Worm (Caenorhabditis elegans) whole organism, L3 larva: ENCODE results near the gene clec-150.

ENCODE experiments used
- R02D3.7 ChIP-seq: fragments of 150-350 bp; optimal IDR thresholded peaks from 2 replicates; lab custom pipeline; 2014; ENCODE audit warnings: missing biosample characterization, missing genetic modification characterization
- aly-2 ChIP-seq: fragments of 150-350 bp; optimal IDR thresholded peaks from 2 replicates; lab custom pipeline; 2014; ENCODE audit warnings: missing biosample characterization, missing genetic modification characterization
- ceh-16 ChIP-seq: sonication (generic microtip); optimal IDR thresholded peaks from 2 replicates; lab custom pipeline; 2017; ENCODE audit warnings: missing biosample characterization, missing genetic modification characterization
- ceh-28 ChIP-seq: fragments of 150-350 bp; optimal IDR thresholded peaks from 2 replicates; lab custom pipeline; 2014; ENCODE audit warnings: missing biosample characterization, missing genetic modification reagents, missing genetic modification characterization
- ceh-82 ChIP-seq: fragments of 150-350 bp; optimal IDR thresholded peaks from 2 replicates; lab custom pipeline; 2014; ENCODE audit warnings: missing biosample characterization, missing genetic modification characterization
- ceh-9 ChIP-seq: sonication (generic microtip); optimal IDR thresholded peaks from 2 replicates; lab custom pipeline; 2018; ENCODE audit warnings: missing biosample characterization, missing genetic modification characterization
- daf-12 ChIP-seq: fragments of 150-350 bp; optimal IDR thresholded peaks from 2 replicates; lab custom pipeline; 2014; ENCODE audit warnings: missing biosample characterization, missing genetic modification reagents, missing genetic modification characterization
- egl-27 ChIP-seq: sonication (generic microtip); optimal IDR thresholded peaks from 4 replicates; lab custom pipeline; 2017; ENCODE audit warnings: missing biosample characterization, missing genetic modification reagents, missing genetic modification characterization
- elt-1 ChIP-seq: fragments of 150-350 bp; optimal IDR thresholded peaks from 2 replicates; lab custom pipeline; 2014; ENCODE audit warnings: missing biosample characterization, missing genetic modification characterization
- elt-2 ChIP-seq: sonication (generic microtip); optimal IDR thresholded peaks from 2 replicates; lab custom pipeline; 2016; ENCODE audit warnings: missing genetic modification reagents, mild to moderate bottlenecking, missing genetic modification characterization, missing compliant biosample characterization
- elt-3 ChIP-seq, 3 experiments: fragments of 150-350 bp in 1 of 3; sonication (generic microtip) in 2 of 3; optimal IDR thresholded peaks; 2 replicates in 2 of 3; 4 replicates in 1 of 3; lab custom pipeline; 2014 to 2017; ENCODE audit warnings: missing biosample characterization in 3 of 3, missing genetic modification characterization in 3 of 3
- eor-1 ChIP-seq, 2 experiments: fragments of 150-350 bp; optimal IDR thresholded peaks; 2 replicates each; lab custom pipeline; 2014 to 2018; ENCODE audit warnings: missing biosample characterization in 2 of 2, missing genetic modification characterization in 2 of 2
- fkh-10 ChIP-seq: sonication (generic microtip); optimal IDR thresholded peaks from 2 replicates; lab custom pipeline; 2017; ENCODE audit warnings: missing biosample characterization, missing genetic modification reagents, missing genetic modification characterization
- fkh-2 ChIP-seq: fragments of 150-350 bp; optimal IDR thresholded peaks from 2 replicates; lab custom pipeline; 2014; ENCODE audit warnings: missing biosample characterization, missing genetic modification reagents, missing genetic modification characterization
- fos-1 ChIP-seq: fragments of 150-350 bp; optimal IDR thresholded peaks from 2 replicates; lab custom pipeline; 2014; ENCODE audit warnings: missing biosample characterization, missing genetic modification characterization
- jun-1 ChIP-seq: fragments of 150-350 bp; optimal IDR thresholded peaks from 2 replicates; lab custom pipeline; 2014; ENCODE audit warnings: missing biosample characterization, missing genetic modification reagents, missing genetic modification characterization
- lin-39 ChIP-seq: fragments of 150-350 bp; optimal IDR thresholded peaks from 2 replicates; lab custom pipeline; 2018; ENCODE audit warnings: missing biosample characterization, missing genetic modification reagents, missing genetic modification characterization
- lsy-12 ChIP-seq: sonication (generic microtip); optimal IDR thresholded peaks from 2 replicates; lab custom pipeline; 2016; ENCODE audit warnings: mild to moderate bottlenecking, missing genetic modification characterization, missing compliant biosample characterization
- nfya-1 ChIP-seq: sonication (generic microtip); optimal IDR thresholded peaks from 2 replicates; lab custom pipeline; 2017; ENCODE audit warnings: missing genetic modification characterization, mild to moderate bottlenecking, missing compliant biosample characterization, antibody characterized with exemption, moderate library complexity; ENCODE audit not compliant: insufficient read depth
- nhr-12 ChIP-seq: fragments of 150-350 bp; optimal IDR thresholded peaks from 2 replicates; lab custom pipeline; 2014; ENCODE audit warnings: missing biosample characterization, missing genetic modification characterization
- nhr-23 ChIP-seq: fragments of 150-350 bp; optimal IDR thresholded peaks from 2 replicates; lab custom pipeline; 2014; ENCODE audit warnings: missing biosample characterization, missing genetic modification reagents, missing genetic modification characterization
- nhr-237 ChIP-seq: fragments of 150-350 bp; optimal IDR thresholded peaks from 2 replicates; lab custom pipeline; 2014; ENCODE audit warnings: missing biosample characterization, missing genetic modification characterization
- nhr-25 ChIP-seq: sonication (generic microtip); optimal IDR thresholded peaks from 2 replicates; lab custom pipeline; 2017; ENCODE audit warnings: missing biosample characterization, missing genetic modification characterization
- nhr-28 ChIP-seq: fragments of 150-350 bp; optimal IDR thresholded peaks from 2 replicates; lab custom pipeline; 2014; ENCODE audit warnings: missing biosample characterization, missing genetic modification characterization
- nhr-43 ChIP-seq: sonication (generic microtip); optimal IDR thresholded peaks from 2 replicates; lab custom pipeline; 2016; ENCODE audit warnings: mild to moderate bottlenecking, missing genetic modification characterization, missing compliant biosample characterization; ENCODE audit not compliant: poor library complexity, severe bottlenecking
- nhr-67 ChIP-seq: fragments of 150-350 bp; optimal IDR thresholded peaks from 2 replicates; lab custom pipeline; 2014; ENCODE audit warnings: missing biosample characterization, missing genetic modification characterization
- nhr-76 ChIP-seq: fragments of 150-350 bp; sonication (generic microtip); optimal IDR thresholded peaks from 5 replicates; lab custom pipeline; 2014; ENCODE audit warnings: missing biosample characterization, missing genetic modification characterization
- nhr-77 ChIP-seq: fragments of 150-350 bp; optimal IDR thresholded peaks from 2 replicates; lab custom pipeline; 2014; ENCODE audit warnings: missing biosample characterization, missing genetic modification characterization
- pha-4 ChIP-seq: fragments of 150-350 bp; optimal IDR thresholded peaks from 2 replicates; lab custom pipeline; 2014; ENCODE audit warnings: missing biosample characterization, missing genetic modification reagents, missing genetic modification characterization
- pqm-1 ChIP-seq: fragments of 150-350 bp; optimal IDR thresholded peaks from 2 replicates; lab custom pipeline; 2017; ENCODE audit warnings: missing biosample characterization, missing genetic modification characterization, inconsistent platforms
- sea-2 ChIP-seq: fragments of 150-350 bp; sonication (generic microtip); optimal IDR thresholded peaks from 4 replicates; lab custom pipeline; 2014; ENCODE audit warnings: missing biosample characterization, missing genetic modification reagents, missing genetic modification characterization
- snpc-4 ChIP-seq: fragments of 150-350 bp; optimal IDR thresholded peaks from 2 replicates; lab custom pipeline; 2014; ENCODE audit warnings: missing biosample characterization, missing genetic modification characterization
- tbx-2 ChIP-seq: sonication (generic microtip); optimal IDR thresholded peaks from 2 replicates; lab custom pipeline; 2016; ENCODE audit warnings: mild to moderate bottlenecking, missing genetic modification characterization, missing compliant biosample characterization
- unc-62 ChIP-seq: fragments of 150-350 bp; sonication (generic microtip); optimal IDR thresholded peaks from 4 replicates; lab custom pipeline; 2014; ENCODE audit warnings: missing biosample characterization, missing genetic modification reagents, missing genetic modification characterization
- zag-1 ChIP-seq: fragments of 150-350 bp; optimal IDR thresholded peaks from 2 replicates; lab custom pipeline; 2014; ENCODE audit warnings: missing biosample characterization, missing genetic modification characterization
- ztf-11 ChIP-seq: fragments of 150-350 bp; optimal IDR thresholded peaks from 2 replicates; lab custom pipeline; 2014; ENCODE audit warnings: missing biosample characterization, missing genetic modification characterization
- ztf-4 ChIP-seq: fragments of 150-350 bp; optimal IDR thresholded peaks from 2 replicates; lab custom pipeline; 2014; ENCODE audit warnings: missing biosample characterization, missing genetic modification characterization

Gene clec-150

ce11 chrIII:1002510-1002909 lies at the start of gene clec-150:
TSS of gene clec-150 (plus strand) at chrIII:1002707.
- TF ChIP-seq jun-1 (tag; lab: Kevin White, UChicago) (peak; percentile 44), egl-27 (no peak), ceh-9 (tag; lab: Kevin White, UChicago) (no peak), nhr-12 (tag; lab: Kevin White, UChicago) (no peak), fos-1 (tag; lab: Kevin White, UChicago) (no peak), ztf-11 (tag; lab: Kevin White, UChicago) (no peak), nhr-28 (tag; lab: Kevin White, UChicago) (no peak), eor-1 (tag; optimal IDR thresholded peaks at IDR 0.05; lab: Kevin White, UChicago) (no peak), nhr-237 (tag; lab: Kevin White, UChicago) (no peak), lin-39 (no peak), daf-12 (tag; lab: Kevin White, UChicago) (no peak), pqm-1 (peak; percentile 96), nhr-43 (tag; lab: Kevin White, UChicago) (no peak), nhr-67 (no peak), unc-62 (GFP tag; lab: Kevin White, UChicago) (no peak), fkh-10 (GFP tag; lab: Kevin White, UChicago) (no peak), aly-2 (tag; lab: Kevin White, UChicago) (no peak), nhr-23 (tag; lab: Kevin White, UChicago) (no peak), ceh-16 (no peak), tbx-2 (no peak), elt-1 (tag; lab: Kevin White, UChicago) (no peak), lsy-12 (no peak), nfya-1 (tag; lab: Kevin White, UChicago) (no peak), R02D3.7 (tag; lab: Kevin White, UChicago) (no peak), zag-1 (no peak), ztf-4 (no peak), ceh-28 (no peak), nhr-77 (tag; lab: Kevin White, UChicago) (no peak), pha-4 (tag; lab: Kevin White, UChicago) (peak; percentile 41), sea-2 (GFP tag; lab: Kevin White, UChicago) (no peak), elt-2 (tag; lab: Kevin White, UChicago) (peak; percentile 98), snpc-4 (tag; lab: Kevin White, UChicago) (no peak), ceh-82 (no peak), elt-3 (tag; optimal IDR thresholded peaks at IDR 0.05; lab: Kevin White, UChicago) (no peak)
- TF ChIP-seq, all 47 proteins: peak for 4

- no peak for TF ChIP-seq lsy-12
Measured at ce11 chrIII:954553-954952, 48.0 kb upstream of the clec-150 start, which contains the start of the genes T12B5.15 and T12B5.14. TSS of gene T12B5.15 (minus strand) at chrIII:954653. TSS of gene T12B5.14 (plus strand) at chrIII:954873.

- no peak for TF ChIP-seq nhr-67
- peak; percentile 66 for TF ChIP-seq pha-4 (tag; lab: Kevin White, UChicago)
- peak; percentile 70 for TF ChIP-seq elt-2 (tag; lab: Kevin White, UChicago)
- TF ChIP-seq ceh-82, result no peak
- no peak for TF ChIP-seq nhr-25 (tag; lab: Kevin White, UChicago)
Measured at ce11 chrIII:955981-956380, 46.5 kb upstream of the clec-150 start, which contains the start of gene fbxa-54. TSS of gene fbxa-54 (plus strand) at chrIII:956334.

ce11 chrIII:961948-962347 lies 40.6 kb upstream of the clec-150 start, which contains the start of gene fbxa-51:
TSS of gene fbxa-51 (plus strand) at chrIII:962269.
- no peak for TF ChIP-seq nhr-76 (tag; lab: Kevin White, UChicago)
- TF ChIP-seq elt-2 (tag; lab: Kevin White, UChicago), result peak; percentile 58

ce11 chrIII:964637-965036 lies 37.9 kb upstream of the clec-150 start:
- TF ChIP-seq fkh-2 (tag; lab: Kevin White, UChicago) (no peak), zag-1 (no peak)
